Fruit fly (Drosophila melanogaster) whole organism, adult: ENCODE results near the gene CG14088.

Experiments used
- CG11617 ChIP-seq: fragments of 200-800 bp; sonication (Bioruptor generic); optimal IDR thresholded peaks from 2 replicates; lab custom pipeline; 2017; ENCODE audit warnings: mild to moderate bottlenecking, missing biosample characterization, missing genetic modification reagents, missing genetic modification characterization
- CG1620 ChIP-seq: fragments of 200-800 bp; sonication (Bioruptor generic); optimal IDR thresholded peaks from 2 replicates; lab custom pipeline; 2016; ENCODE audit warnings: missing biosample characterization, missing genetic modification characterization
- CG7045 ChIP-seq: fragments of 200-800 bp; sonication (Bioruptor generic); optimal IDR thresholded peaks from 2 replicates; lab custom pipeline; 2017; ENCODE audit warnings: missing biosample characterization, mild to moderate bottlenecking, missing genetic modification characterization
- CG7101 ChIP-seq: fragments of 200-800 bp; sonication (Bioruptor generic); optimal IDR thresholded peaks from 2 replicates; lab custom pipeline; 2018; ENCODE audit warnings: missing biosample characterization, mild to moderate bottlenecking, missing genetic modification characterization, moderate library complexity
- Crg-1 ChIP-seq: fragments of 200-800 bp; sonication (Bioruptor generic); optimal IDR thresholded peaks from 2 replicates; lab custom pipeline; 2016; ENCODE audit warnings: missing biosample characterization, missing genetic modification characterization
- Mnt ChIP-seq: fragments of 200-800 bp; sonication (Bioruptor generic); optimal IDR thresholded peaks from 2 replicates; lab custom pipeline; 2016; ENCODE audit warnings: missing biosample characterization, mild to moderate bottlenecking, missing genetic modification characterization
- cic ChIP-seq: fragments of 200-800 bp; sonication (Bioruptor generic); optimal IDR thresholded peaks from 2 replicates; lab custom pipeline; 2017; ENCODE audit warnings: missing biosample characterization, mild to moderate bottlenecking, missing genetic modification characterization, moderate library complexity
- kay ChIP-seq: fragments of 200-800 bp; sonication (Bioruptor generic); peaks from one replicate; lab custom pipeline; 2016; ENCODE audit warnings: missing biosample characterization, missing genetic modification characterization, borderline replicate concordance
- pad ChIP-seq: fragments of 200-800 bp; sonication (Bioruptor generic); optimal IDR thresholded peaks from 3 replicates; lab custom pipeline; 2017; ENCODE audit warnings: missing biosample characterization, missing genetic modification characterization, mild to moderate bottlenecking, moderate library complexity, missing genetic modification reagents
- toe ChIP-seq: fragments of 200-800 bp; sonication (Bioruptor generic); optimal IDR thresholded peaks from 2 replicates; lab custom pipeline; 2016; ENCODE audit warnings: missing biosample characterization, missing genetic modification characterization

DNA sequence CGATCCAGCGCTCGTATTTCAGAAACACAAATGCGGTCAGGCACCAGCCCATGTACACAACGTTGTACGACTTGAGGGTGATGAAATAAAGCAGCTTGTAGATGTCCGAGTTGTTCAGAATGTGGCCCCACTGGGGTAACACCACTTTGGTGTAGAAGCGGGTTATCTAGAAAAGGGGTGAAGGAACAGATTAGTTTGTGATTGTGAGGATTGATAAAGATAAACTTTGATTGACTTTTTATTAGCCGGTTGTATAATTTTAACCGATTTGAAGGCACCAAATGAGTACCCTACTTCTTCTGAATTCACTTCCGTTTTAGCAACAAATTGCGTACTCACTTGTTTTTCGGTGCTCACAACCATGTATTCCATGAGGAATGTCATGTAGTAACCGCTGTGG, 12.2 kb downstream of the CG14088 start:
- TF ChIP-seq CG1620 (GFP tag; lab: Kevin White, UChicago) (no peak), kay (no peak), CG7045 (no peak), pad (GFP tag; lab: Kevin White, UChicago) (no peak), cic (GFP tag; lab: Kevin White, UChicago) (peak; percentile 6), CG7101 (tag; lab: Kevin White, UChicago) (no peak), Crg-1 (GFP tag; lab: Kevin White, UChicago) (no peak), CG11617 (GFP tag; lab: Kevin White, UChicago) (no peak), Mnt (no peak), toe (GFP tag; lab: Kevin White, UChicago) (no peak)
